Worm (Caenorhabditis elegans): ENCODE measurements around the gene C07G1.6.

ce11 chrIV:8244112-8244511 is 33.9 kb upstream of the C07G1.6 start, which contains the start of gene T09A12.1:
- TF ChIP-seq Y53G8AR.9 (GFP tag; conservative IDR thresholded peaks at IDR 0.05) (no peak), ceh-40 (GFP tag; IDR thresholded peaks at IDR 0.05) (no peak)
